Fruit fly (Drosophila melanogaster): ENCODE results near the gene Alp10.
A peak's percentile ranks its signal among the peaks of the same experiment; 100 is the strongest.

Gene Alp10

DNA sequence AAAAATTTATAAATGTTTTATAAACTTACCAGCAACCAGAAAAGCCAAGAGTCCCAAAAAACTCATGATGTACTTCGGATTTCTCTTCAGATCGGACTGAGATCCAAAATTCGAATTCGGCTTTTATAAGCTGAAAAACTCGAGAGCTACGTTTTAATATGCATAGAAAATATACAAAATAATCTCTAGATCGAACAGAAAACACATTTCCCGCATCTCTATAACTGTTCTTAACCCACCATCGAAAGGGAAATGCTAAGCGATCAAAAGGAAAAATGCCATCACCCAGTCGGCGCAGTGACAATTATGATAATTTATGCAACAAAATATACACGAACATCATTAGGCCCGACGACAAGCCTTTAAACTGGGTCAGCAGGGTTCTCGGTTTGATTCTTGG lies 4.5 kb upstream of the Alp10 start, which contains the start of gene CG10591:
Gene CG10591, minus strand, starts transcription at position 101 of the 400 bp plus-strand sequence.
- no peak for TF ChIP-seq noc (tag; optimal IDR thresholded peaks at IDR 0.05)

DNA sequence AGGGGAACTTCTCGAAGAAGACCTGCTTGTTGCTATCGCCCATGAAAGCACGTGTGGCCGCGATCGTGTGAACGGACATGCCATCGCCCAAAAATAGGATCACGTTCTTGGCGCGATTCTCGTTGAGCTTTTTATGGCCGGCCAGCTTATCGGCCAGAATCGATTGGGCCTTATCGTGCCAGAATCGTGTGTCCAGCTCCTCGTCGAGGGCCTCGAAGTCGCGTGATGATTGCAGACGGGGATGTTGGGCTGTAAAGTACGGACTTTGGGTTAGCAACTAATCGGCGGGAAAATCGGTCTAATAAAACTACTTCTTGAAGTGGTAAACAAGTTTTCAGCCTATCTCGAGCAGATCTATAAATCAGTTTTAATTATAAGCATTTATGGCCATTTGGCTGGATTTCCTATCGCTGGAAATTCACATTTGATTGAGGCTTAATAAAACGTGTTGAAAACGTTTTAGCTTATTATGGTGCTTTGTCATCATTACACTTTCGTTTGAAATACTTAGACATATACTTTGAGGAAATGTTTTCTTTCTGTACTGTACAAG lies 833 bp downstream of the Alp10 start:
- TF ChIP-seq noc (tag; optimal IDR thresholded peaks at IDR 0.05) = no peak

DNA sequence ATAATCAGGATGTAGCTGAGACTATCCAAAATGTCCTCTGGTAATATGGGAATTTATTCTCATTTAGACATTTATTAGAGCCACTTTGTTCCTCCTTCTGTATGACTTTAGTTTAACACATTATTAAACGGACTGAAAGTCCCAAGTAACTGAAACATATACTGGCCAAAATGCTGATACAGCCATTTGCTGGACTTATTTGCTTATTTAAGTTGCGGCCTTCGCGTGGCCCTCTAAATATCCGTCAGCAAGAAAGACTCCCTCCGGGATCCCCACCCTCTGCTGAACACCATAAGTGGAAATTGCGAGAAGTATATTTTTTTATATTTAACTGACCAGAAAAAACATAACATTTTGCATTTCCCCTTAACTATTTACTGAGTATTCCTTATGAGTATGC lies 2.6 kb downstream of the Alp10 start, which contains the start of gene spo:
Gene spo, minus strand, starts transcription at position 135 of the 400 bp plus-strand sequence.
- TF ChIP-seq noc (tag; optimal IDR thresholded peaks at IDR 0.05) = no peak

DNA sequence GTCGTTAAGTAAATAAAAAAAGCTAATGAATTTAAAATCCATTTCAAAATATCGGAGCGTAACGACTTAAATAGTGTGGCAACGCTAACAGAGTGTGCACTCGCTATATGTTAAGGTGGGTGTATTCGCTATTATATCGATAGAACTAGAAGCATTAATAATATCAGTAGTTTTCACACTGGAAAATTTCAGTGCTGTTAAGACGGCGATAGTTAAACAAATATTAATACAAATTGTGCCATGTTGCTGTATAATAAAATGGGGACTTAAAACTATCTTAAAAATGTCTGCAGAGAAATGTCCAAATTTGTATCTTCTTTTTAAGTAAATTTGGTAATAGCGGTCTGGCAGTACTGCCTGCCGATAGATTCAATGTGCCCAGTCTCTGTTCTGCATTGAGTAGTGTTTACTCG lies 11.8 kb downstream of the Alp10 start:
- TF ChIP-seq noc (tag; optimal IDR thresholded peaks at IDR 0.05) = no peak

DNA sequence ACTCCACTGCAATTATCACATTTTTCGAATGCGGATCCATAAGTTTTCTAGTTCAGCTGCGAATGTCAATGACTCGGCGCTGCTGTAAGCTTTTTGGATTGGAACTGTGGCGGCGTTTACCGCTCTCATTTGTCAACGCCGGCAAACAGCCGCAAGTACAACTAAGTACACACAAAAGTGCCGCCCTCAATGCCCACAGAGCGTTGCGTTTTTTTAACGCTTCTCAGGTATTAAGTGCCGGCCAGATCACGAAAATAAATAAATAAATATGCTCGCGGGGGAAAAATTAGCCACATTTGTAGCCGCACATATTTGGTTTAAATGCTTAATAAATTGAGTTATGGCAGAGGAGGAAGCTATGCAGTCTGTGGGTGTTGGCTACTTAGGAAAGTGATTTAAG lies 13.5 kb downstream of the Alp10 start:
- TF ChIP-seq noc (tag; optimal IDR thresholded peaks at IDR 0.05) = no peak

DNA sequence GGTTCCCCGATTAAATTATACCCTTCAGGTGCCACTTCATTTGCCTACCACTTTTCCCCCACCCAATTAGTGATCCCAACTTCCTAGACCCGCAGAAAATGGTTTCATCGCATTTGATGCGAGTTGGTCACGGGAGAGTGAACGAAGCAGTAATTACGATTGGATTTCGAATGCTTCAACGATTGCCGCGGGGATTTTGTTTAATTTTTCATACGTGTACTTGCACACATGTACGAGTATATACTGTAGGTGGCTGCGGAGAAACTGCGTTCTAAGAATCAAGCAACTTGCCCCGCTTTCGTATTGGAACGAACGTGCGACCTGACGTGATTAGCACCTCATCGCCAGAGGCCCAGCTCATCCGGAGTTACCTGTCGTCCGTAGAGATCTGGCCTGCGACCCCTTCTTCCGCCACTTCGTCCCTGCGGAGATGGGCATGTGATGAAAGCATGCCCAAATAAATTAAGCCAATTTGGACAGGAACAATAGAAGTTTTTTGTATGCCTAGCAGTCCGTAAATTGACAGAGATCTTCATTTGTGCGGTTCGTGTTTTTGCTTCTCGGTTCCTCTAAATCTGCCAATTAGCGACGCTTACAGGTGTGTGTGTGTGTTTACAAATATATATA lies 14.5 kb downstream of the Alp10 start:
- TF ChIP-seq noc (tag; optimal IDR thresholded peaks at IDR 0.05) = no peak

DNA sequence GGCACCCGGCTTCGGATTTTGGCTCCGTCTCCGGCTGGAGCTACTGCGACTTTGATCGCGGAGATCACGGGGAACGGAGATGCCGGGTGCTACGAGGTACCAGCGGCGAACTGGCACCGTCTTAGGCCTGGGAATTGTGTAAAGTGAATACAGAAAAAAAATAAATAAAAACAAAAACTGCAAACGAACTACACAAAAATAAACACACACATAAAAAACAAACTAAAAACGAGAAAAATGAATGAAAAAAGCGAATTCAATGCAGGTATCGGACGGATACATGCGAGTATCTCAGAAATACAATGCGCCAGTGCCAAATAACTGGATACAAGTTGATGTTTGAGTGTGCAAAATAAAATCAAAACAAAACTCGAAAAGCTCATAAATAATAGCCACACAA lies 15.3 kb downstream of the Alp10 start:
- peak; percentile 18 for TF ChIP-seq noc (tag; optimal IDR thresholded peaks at IDR 0.05)

DNA sequence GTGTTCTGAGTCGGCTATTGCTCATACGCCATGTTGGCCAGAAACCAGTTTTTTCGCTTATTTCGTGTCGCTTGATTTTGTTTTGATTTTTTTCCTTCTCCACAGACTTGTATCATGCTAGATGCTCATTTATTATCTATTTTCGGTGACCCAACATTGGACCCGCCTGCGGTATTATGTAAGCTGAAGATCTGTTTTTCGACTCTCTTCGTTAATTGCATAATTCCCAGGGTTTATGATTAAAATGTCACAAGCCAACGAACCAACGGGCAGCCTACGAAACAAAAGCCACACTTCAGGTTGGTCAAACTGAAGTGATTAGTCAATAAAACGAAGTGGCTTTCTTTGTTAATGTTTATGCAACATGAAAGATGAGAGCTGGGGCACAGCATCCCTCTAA lies 16.5 kb downstream of the Alp10 start:
- TF ChIP-seq noc (tag; optimal IDR thresholded peaks at IDR 0.05) = no peak

DNA sequence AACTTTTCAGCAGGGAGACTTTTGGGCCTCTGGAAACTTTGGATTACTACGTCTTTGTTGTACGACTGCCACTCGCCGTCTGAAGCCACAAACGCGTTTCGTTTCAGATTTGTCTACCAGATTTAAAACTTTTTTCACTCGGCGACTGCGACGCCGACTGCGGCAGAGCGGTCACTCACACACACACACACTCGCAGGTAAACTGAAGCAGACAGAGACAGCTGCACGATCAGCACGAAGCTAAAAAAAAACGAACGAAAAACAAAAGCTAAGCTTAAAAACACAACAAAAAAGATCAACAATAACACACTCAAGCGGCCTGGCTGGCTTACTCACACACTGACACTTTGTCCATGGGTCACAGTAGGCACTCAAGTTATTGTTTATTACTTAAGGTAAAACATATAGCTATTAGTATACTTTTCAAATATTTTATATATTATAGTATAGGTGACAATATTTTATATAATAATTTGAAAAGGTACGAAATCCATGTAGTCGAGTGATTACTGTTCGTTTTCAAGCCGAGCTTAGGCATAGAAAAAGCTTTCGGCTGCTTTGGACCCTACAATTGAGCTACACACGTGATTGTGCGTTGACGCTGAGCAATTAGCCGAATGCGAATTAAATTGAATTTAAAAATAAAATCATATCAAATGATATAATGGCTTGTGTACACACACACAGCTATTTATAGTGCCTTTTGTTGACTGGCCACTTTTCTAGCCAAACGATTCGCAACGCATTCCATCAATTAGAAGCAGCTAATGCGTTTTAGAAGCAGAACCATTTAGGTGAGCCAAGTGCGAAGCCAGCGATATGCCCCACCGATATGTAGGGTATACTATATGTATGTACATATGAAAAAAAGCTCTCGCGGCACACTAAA lies 17.6 kb downstream of the Alp10 start, which contains the start of gene Msr-110:
Gene Msr-110, minus strand, starts transcription at position 99 of the 889 bp plus-strand sequence.
- TF ChIP-seq noc (tag; optimal IDR thresholded peaks at IDR 0.05) = peak; percentile 92

DNA sequence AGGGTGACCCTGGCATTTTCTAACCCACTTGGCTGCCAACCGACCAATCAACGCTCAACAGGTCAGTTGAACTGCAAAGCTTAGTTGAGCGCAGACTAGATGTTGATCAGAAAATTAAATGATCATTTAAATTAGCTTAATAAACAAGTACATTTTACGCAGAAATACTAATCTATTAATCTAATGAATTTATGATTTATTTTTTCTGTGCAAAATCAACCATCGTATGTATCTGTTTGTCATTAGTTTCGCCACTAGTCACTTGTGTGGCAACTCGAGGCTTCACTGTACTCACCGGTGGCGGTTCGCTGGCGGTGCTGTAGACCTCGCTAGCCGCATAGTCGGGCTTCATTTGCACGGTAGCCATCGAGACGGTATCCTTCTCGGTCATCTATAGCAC lies 18.5 kb downstream of the Alp10 start:
- TF ChIP-seq noc (tag; optimal IDR thresholded peaks at IDR 0.05) = no peak

DNA sequence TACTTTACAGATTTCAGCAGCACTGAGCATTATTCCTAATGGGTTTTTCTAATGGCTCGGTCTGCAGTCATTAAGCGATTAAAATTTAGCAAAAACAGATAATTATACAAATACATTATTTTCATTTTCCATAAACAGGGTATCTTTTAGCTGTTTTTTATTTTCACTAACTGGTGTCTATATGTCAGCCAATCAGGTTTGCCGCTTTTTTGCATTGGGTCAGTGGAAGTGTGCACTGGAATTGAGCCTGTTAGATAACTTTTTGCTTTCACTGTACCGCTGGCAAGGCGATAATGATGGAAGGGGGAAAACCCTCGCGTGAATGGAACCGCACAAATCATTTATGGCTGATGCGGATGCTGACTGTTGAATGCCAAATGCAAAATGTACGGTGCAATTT lies 19.5 kb downstream of the Alp10 start:
- TF ChIP-seq noc (tag; optimal IDR thresholded peaks at IDR 0.05) = no peak

DNA sequence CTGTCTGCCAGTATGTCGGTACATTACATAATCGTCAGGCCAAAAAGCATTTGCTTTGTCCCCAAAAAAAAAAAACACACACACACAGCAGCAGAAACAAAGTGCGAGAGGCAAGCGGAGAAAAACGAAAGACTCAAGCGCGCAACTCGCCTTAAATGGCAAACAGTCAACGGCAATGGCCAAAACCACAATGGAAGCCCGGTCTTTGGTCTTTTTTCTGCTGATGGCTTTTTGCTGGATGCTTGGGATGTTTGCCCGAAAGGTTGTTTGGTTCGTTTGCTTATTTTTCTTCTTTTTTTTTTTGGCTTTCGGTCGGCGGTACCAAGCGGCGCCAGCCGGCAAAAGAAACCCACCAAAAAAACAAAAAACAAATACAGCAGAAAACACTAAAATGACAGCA lies 24.0 kb downstream of the Alp10 start:
- no peak for TF ChIP-seq noc (tag; optimal IDR thresholded peaks at IDR 0.05)

DNA sequence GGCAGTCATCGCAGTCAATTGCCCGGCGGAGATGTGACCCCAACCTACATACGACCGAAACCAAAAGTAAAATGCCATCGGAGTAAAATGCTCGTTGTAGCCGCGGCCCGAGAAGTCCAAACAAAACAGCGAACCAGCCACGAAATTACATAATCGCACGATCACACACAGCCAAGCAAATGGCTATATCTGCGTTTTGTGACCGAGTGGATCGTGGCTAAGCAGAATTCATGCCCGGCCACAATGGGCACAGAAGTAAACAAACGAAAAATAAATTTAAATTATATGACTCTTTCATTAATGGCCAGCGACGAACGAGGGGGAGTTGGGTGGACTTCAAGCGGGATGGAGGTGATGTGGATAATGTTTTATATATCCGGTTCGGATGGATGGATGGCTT lies 25.3 kb downstream of the Alp10 start:
- no peak for TF ChIP-seq noc (tag; optimal IDR thresholded peaks at IDR 0.05)

DNA sequence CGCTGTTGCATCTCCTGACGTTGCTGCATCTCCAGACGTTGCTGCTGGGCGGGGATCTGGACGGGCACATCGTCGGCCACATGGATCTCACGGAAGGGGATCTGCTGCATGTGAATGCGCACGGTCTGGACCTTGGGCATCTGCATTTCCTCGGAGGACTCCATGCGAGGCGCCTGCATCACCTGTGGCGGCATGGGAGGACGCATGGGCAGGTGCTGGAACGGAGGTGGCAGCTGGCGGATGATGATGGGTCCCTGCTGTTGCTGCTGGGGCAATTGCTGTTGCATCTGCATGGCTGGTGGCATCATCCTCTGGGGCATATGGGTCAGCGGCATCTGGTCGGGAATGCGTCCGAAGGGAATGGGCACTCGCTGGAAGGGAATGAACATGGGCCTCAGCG lies 26.7 kb downstream of the Alp10 start:
- TF ChIP-seq noc (tag; optimal IDR thresholded peaks at IDR 0.05) = no peak

DNA sequence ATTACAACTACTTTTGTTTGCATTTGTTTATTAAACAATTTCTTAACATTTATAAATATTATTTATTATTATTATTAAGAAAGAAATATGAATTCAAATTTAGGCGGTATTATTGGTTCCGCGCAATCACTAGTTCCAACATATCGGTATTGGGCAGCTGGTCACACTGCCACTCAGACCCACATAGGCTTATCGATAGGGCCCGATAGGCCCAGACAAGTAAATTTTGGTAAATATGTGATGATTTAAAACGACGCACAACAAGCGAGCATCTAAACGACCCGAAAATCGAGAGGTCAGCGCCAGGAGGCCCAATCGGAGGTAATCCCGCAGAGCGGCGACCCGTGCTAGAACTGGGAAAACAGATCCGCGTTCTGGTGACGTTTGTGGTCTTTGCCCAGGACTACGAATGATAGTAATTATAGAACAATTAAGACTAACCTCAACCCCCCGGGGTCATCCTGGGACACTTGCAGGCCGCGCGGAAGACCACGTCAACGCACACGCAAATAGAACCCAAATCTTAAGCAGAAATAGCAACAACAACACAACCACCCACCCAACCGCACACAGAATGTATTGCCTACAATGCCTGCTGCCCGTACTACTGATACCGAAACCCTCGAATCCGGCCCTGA lies 29.9 kb downstream of the Alp10 start, which contains the start of gene bc10:
Gene bc10, plus strand, starts transcription at position 181 of the 638 bp plus-strand sequence.
- no peak for TF ChIP-seq noc (tag; optimal IDR thresholded peaks at IDR 0.05)
